Worm (Caenorhabditis elegans) whole organism, L2 larva: Measurements from ENCODE around the gene scl-1.
A peak's percentile ranks its signal among the peaks of the same experiment; 100 is the strongest.

ENCODE experiments used
- F13H6.1 ChIP-seq: sonication (generic microtip); optimal IDR thresholded peaks from 2 replicates; lab custom pipeline; 2016; ENCODE audit warnings: missing genetic modification characterization, missing compliant biosample characterization
- ZK546.5 ChIP-seq: sonication (generic microtip); optimal IDR thresholded peaks from 2 replicates; lab custom pipeline; 2017; ENCODE audit warnings: missing biosample characterization, missing genetic modification characterization
- alr-1 ChIP-seq: fragments of 150-350 bp; optimal IDR thresholded peaks from 2 replicates; lab custom pipeline; 2014; ENCODE audit warnings: missing biosample characterization, missing genetic modification characterization
- ama-1 ChIP-seq: fragments of 150-350 bp; optimal IDR thresholded peaks from 2 replicates; lab custom pipeline; 2018; ENCODE audit warnings: inconsistent platforms
- blmp-1 ChIP-seq: sonication (generic microtip); optimal IDR thresholded peaks from 2 replicates; lab custom pipeline; 2017; ENCODE audit warnings: missing genetic modification characterization, mild to moderate bottlenecking, missing compliant biosample characterization, antibody characterized with exemption, moderate library complexity; ENCODE audit not compliant: insufficient read depth
- ceh-16 ChIP-seq: fragments of 150-350 bp; optimal IDR thresholded peaks from 2 replicates; lab custom pipeline; 2014; ENCODE audit warnings: missing biosample characterization, missing genetic modification characterization
- ceh-82 ChIP-seq: fragments of 150-350 bp; optimal IDR thresholded peaks from 2 replicates; lab custom pipeline; 2014; ENCODE audit warnings: missing biosample characterization, missing genetic modification characterization
- crh-2 ChIP-seq: sonication (generic microtip); optimal IDR thresholded peaks from 2 replicates; lab custom pipeline; 2017; ENCODE audit warnings: missing biosample characterization, missing genetic modification characterization
- egl-27 ChIP-seq: sonication (generic microtip); optimal IDR thresholded peaks from 3 replicates; lab custom pipeline; 2017; ENCODE audit warnings: missing biosample characterization, missing genetic modification reagents, missing genetic modification characterization
- elt-1 ChIP-seq: fragments of 150-350 bp; optimal IDR thresholded peaks from 2 replicates; lab custom pipeline; 2014; ENCODE audit warnings: missing biosample characterization, missing genetic modification characterization
- elt-3 ChIP-seq: sonication (generic microtip); optimal IDR thresholded peaks from 2 replicates; lab custom pipeline; 2017; ENCODE audit warnings: missing biosample characterization, missing genetic modification characterization
- fos-1 ChIP-seq: fragments of 150-350 bp; optimal IDR thresholded peaks from 2 replicates; lab custom pipeline; 2014; ENCODE audit warnings: missing biosample characterization, missing genetic modification characterization
- lin-13 ChIP-seq: fragments of 150-350 bp; optimal IDR thresholded peaks from 2 replicates; lab custom pipeline; 2014; ENCODE audit warnings: missing biosample characterization, missing genetic modification reagents, missing genetic modification characterization
- lsy-2 ChIP-seq, 2 experiments: fragments of 150-350 bp in 1 of 2; sonication (generic microtip) in 1 of 2; optimal IDR thresholded peaks; 2 replicates each; lab custom pipeline; 2014 to 2017; ENCODE audit warnings: missing biosample characterization in 2 of 2, missing genetic modification characterization in 2 of 2
- mab-5 ChIP-seq: fragments of 150-350 bp; optimal IDR thresholded peaks from 2 replicates; lab custom pipeline; 2014; ENCODE audit warnings: missing biosample characterization, missing genetic modification characterization
- mbf-1 ChIP-seq: sonication (generic microtip); optimal IDR thresholded peaks from 2 replicates; lab custom pipeline; 2017; ENCODE audit warnings: missing biosample characterization, missing genetic modification characterization
- nhr-10 ChIP-seq: sonication (generic microtip); optimal IDR thresholded peaks from 2 replicates; lab custom pipeline; 2017; ENCODE audit warnings: missing biosample characterization, missing genetic modification characterization
- nhr-11 ChIP-seq: fragments of 150-350 bp; optimal IDR thresholded peaks from 2 replicates; lab custom pipeline; 2014; ENCODE audit warnings: missing biosample characterization, missing genetic modification characterization
- nhr-12 ChIP-seq: fragments of 150-350 bp; optimal IDR thresholded peaks from 2 replicates; lab custom pipeline; 2014; ENCODE audit warnings: missing biosample characterization, missing genetic modification characterization
- nhr-129 ChIP-seq: fragments of 150-350 bp; optimal IDR thresholded peaks from 2 replicates; lab custom pipeline; 2014; ENCODE audit warnings: missing biosample characterization, missing genetic modification characterization
- nhr-23 ChIP-seq: fragments of 150-350 bp; optimal IDR thresholded peaks from 2 replicates; lab custom pipeline; 2014; ENCODE audit warnings: missing biosample characterization, missing genetic modification reagents, missing genetic modification characterization
- nhr-25 ChIP-seq: fragments of 150-350 bp; sonication (generic microtip); optimal IDR thresholded peaks from 3 replicates; lab custom pipeline; 2014; ENCODE audit warnings: missing biosample characterization, missing genetic modification characterization
- nhr-6 ChIP-seq: fragments of 150-350 bp; optimal IDR thresholded peaks from 2 replicates; lab custom pipeline; 2014; ENCODE audit warnings: missing biosample characterization, missing genetic modification characterization
- peb-1 ChIP-seq: fragments of 150-350 bp; optimal IDR thresholded peaks from 2 replicates; lab custom pipeline; 2014; ENCODE audit warnings: missing biosample characterization, missing genetic modification characterization
- sem-4 ChIP-seq: fragments of 150-350 bp; optimal IDR thresholded peaks from 2 replicates; lab custom pipeline; 2014; ENCODE audit warnings: missing biosample characterization, missing genetic modification reagents, missing genetic modification characterization
- skn-1 ChIP-seq: sonication (generic microtip); optimal IDR thresholded peaks from 2 replicates; lab custom pipeline; 2017; ENCODE audit warnings: missing biosample characterization, missing genetic modification characterization
- sma-3 ChIP-seq: sonication (generic microtip); optimal IDR thresholded peaks from 2 replicates; lab custom pipeline; 2016; ENCODE audit warnings: missing genetic modification reagents, missing genetic modification characterization, missing compliant biosample characterization
- sma-9 ChIP-seq, 2 experiments: fragments of 150-350 bp in 1 of 2; sonication (generic microtip) in 1 of 2; optimal IDR thresholded peaks; 2 replicates each; lab custom pipeline; 2014 to 2016; ENCODE audit warnings: missing genetic modification characterization in 2 of 2, mild to moderate bottlenecking in 1 of 2, missing biosample characterization in 1 of 2, missing compliant biosample characterization in 1 of 2, missing genetic modification reagents in 1 of 2, moderate library complexity in 1 of 2
- snpc-4 ChIP-seq: fragments of 150-350 bp; optimal IDR thresholded peaks from 2 replicates; lab custom pipeline; 2014; ENCODE audit warnings: missing biosample characterization, missing genetic modification characterization
- unc-55 ChIP-seq: fragments of 150-350 bp; sonication (generic microtip); optimal IDR thresholded peaks from 3 replicates; lab custom pipeline; 2014; ENCODE audit warnings: missing biosample characterization, missing genetic modification reagents, missing genetic modification characterization
- unc-62 ChIP-seq: fragments of 150-350 bp; optimal IDR thresholded peaks from 2 replicates; lab custom pipeline; 2014; ENCODE audit warnings: missing biosample characterization, missing genetic modification reagents, missing genetic modification characterization
- zag-1 ChIP-seq: fragments of 150-350 bp; optimal IDR thresholded peaks from 2 replicates; lab custom pipeline; 2014; ENCODE audit warnings: missing biosample characterization, missing genetic modification characterization
- ztf-11 ChIP-seq: sonication (generic microtip); optimal IDR thresholded peaks from 2 replicates; lab custom pipeline; 2017; ENCODE audit warnings: missing biosample characterization, missing genetic modification characterization
- ztf-4 ChIP-seq: fragments of 150-350 bp; optimal IDR thresholded peaks from 2 replicates; lab custom pipeline; 2014; ENCODE audit warnings: missing biosample characterization, missing genetic modification characterization

Gene scl-1

ce11 chrIV:13056026-13056425 lies at the start of gene scl-1:
scl-1 (plus strand) TSS chrIV:13056326.
- TF ChIP-seq unc-55 (GFP tag; lab: Kevin White, UChicago) (no peak), lsy-2 (tag; optimal IDR thresholded peaks at IDR 0.05; lab: Kevin White, UChicago) (no peak)

ce11 chrIV:13008405-13009208 lies 47.5 kb upstream of the scl-1 start, which contains the start of gene mbk-2:
mbk-2 (plus strand) TSS chrIV:13009158.
- TF ChIP-seq fos-1 (tag; lab: Kevin White, UChicago): peak; percentile 6
- TF ChIP-seq sma-9 (GFP tag; optimal IDR thresholded peaks at IDR 0.05; lab: Kevin White, UChicago): peak; percentile 57
- no peak for TF ChIP-seq sma-9 (tag; optimal IDR thresholded peaks at IDR 0.05; lab: Kevin White, UChicago)
- TF ChIP-seq crh-2 (tag; lab: Kevin White, UChicago): peak; percentile 3
- no peak for TF ChIP-seq ztf-4 (tag; lab: Kevin White, UChicago)

ce11 chrIV:13009507-13009906 lies 46.6 kb upstream of the scl-1 start:
- TF ChIP-seq elt-1 (tag; lab: Kevin White, UChicago): no peak
- TF ChIP-seq snpc-4 (tag; lab: Kevin White, UChicago): no peak
- TF ChIP-seq nhr-6 (tag; lab: Kevin White, UChicago): no peak
- TF ChIP-seq skn-1 (tag; lab: Kevin White, UChicago): no peak
- TF ChIP-seq egl-27: no peak
- TF ChIP-seq lsy-2 (tag; optimal IDR thresholded peaks at IDR 0.05; lab: Kevin White, UChicago): no peak
- no peak for TF ChIP-seq nhr-12 (tag; lab: Kevin White, UChicago)
- no peak for TF ChIP-seq ztf-11 (tag; lab: Kevin White, UChicago)
- no peak for TF ChIP-seq ceh-16
- no peak for TF ChIP-seq mab-5 (tag; lab: Kevin White, UChicago)
- no peak for TF ChIP-seq alr-1 (tag; lab: Kevin White, UChicago)
- no peak for TF ChIP-seq ZK546.5 (tag; lab: Kevin White, UChicago)
- no peak for TF ChIP-seq unc-62
- no peak for TF ChIP-seq F13H6.1 (tag; lab: Kevin White, UChicago)
- no peak for TF ChIP-seq sem-4 (tag; lab: Kevin White, UChicago)
- no peak for TF ChIP-seq ceh-82 (tag; lab: Kevin White, UChicago)
- TF ChIP-seq lin-13 (GFP tag; lab: Kevin White, UChicago): no peak
- TF ChIP-seq sma-9 (GFP tag; optimal IDR thresholded peaks at IDR 0.05; lab: Kevin White, UChicago): no peak
- no peak for TF ChIP-seq sma-9 (tag; optimal IDR thresholded peaks at IDR 0.05; lab: Kevin White, UChicago)
- no peak for TF ChIP-seq mbf-1 (tag; lab: Kevin White, UChicago)

- TF ChIP-seq nhr-129 (tag; lab: Kevin White, UChicago) (peak; percentile 76), nhr-25 (tag; lab: Kevin White, UChicago) (peak; percentile 67), fos-1 (tag; lab: Kevin White, UChicago) (peak; percentile 0), ceh-16 (peak; percentile 74), sem-4 (tag; lab: Kevin White, UChicago) (peak; percentile 74), sma-3 (GFP tag; lab: Kevin White, UChicago) (no peak), sma-9 (GFP tag; optimal IDR thresholded peaks at IDR 0.05; lab: Kevin White, UChicago) (peak; percentile 42), sma-9 (tag; optimal IDR thresholded peaks at IDR 0.05; lab: Kevin White, UChicago) (no peak), crh-2 (tag; lab: Kevin White, UChicago) (peak; percentile 12), nhr-10 (no peak), blmp-1 (tag; lab: Kevin White, UChicago) (peak; percentile 95)
Measured at ce11 chrIV:13013231-13013630, 42.9 kb upstream of the scl-1 start.

ce11 chrIV:13013711-13014341 lies 42.3 kb upstream of the scl-1 start:
- TF ChIP-seq blmp-1 (tag; lab: Kevin White, UChicago) (no peak), elt-1 (tag; lab: Kevin White, UChicago) (peak; percentile 63), fos-1 (tag; lab: Kevin White, UChicago) (no peak), zag-1 (tag; lab: Kevin White, UChicago) (no peak), elt-3 (tag; lab: Kevin White, UChicago) (no peak), nhr-25 (tag; lab: Kevin White, UChicago) (no peak), unc-55 (GFP tag; lab: Kevin White, UChicago) (no peak), crh-2 (tag; lab: Kevin White, UChicago) (no peak), ceh-16 (peak; percentile 14), nhr-12 (tag; lab: Kevin White, UChicago) (no peak), peb-1 (tag; lab: Kevin White, UChicago) (no peak), ztf-11 (tag; lab: Kevin White, UChicago) (no peak), nhr-11 (no peak), nhr-23 (no peak), ama-1 (lab: Kevin White, UChicago) (no peak)
